Worm (Caenorhabditis elegans): ENCODE data around the gene C02B4.3.
A peak's percentile ranks its signal among the peaks of the same experiment; 100 is the strongest.

Gene C02B4.3

DNA sequence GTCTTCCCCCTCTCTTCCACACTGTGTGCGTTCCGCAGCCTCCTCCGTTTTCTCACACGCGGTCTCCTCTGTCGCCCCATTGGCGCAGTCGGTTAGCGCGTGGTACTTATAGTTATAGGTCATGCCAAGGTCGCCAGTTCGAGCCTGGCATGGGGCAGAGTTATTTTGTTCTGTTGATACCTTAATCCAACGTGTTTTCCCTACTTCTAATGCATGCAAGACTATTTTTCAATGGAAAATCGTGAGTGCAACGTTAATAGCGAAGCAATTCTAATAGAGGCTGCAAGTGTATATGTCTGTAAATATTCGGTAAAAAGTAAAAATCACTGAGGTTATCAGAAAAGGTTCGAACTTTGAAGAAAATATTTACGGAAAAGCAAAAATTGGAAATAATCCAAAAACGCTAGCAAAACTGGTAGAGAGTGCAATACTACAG, 1.5 kb upstream of the C02B4.3 start (continued):
- TF ChIP-seq efl-1 (optimal IDR thresholded peaks at IDR 0.05): peak in 1 of 2 experiments; percentile 16
- peak in 1 of 2 experiments; percentile 80 for TF ChIP-seq efl-1 (GFP tag; optimal IDR thresholded peaks at IDR 0.05 in 1 of 2)
- TF ChIP-seq ztf-11 (tag; optimal IDR thresholded peaks at IDR 0.05): peak in 1 of 2 experiments; percentile 21
- no peak for TF ChIP-seq irx-1 (tag; optimal IDR thresholded peaks at IDR 0.05)
- TF ChIP-seq lin-14 (GFP tag; optimal IDR thresholded peaks at IDR 0.05): peak; percentile 52
- peak; percentile 26 for TF ChIP-seq xbp-1 (tag; optimal IDR thresholded peaks at IDR 0.05)
- peak; percentile 56 for TF ChIP-seq swsn-7 (tag; optimal IDR thresholded peaks at IDR 0.05)
- peak; percentile 26 for TF ChIP-seq tbx-2 (tag; optimal IDR thresholded peaks at IDR 0.05)
- TF ChIP-seq mdl-1 (tag; optimal IDR thresholded peaks at IDR 0.05): peak in 1 of 2 experiments; percentile 80
- peak; percentile 48 for TF ChIP-seq mep-1 (tag; optimal IDR thresholded peaks at IDR 0.05)
- TF ChIP-seq C16A3.4 (tag; optimal IDR thresholded peaks at IDR 0.05): peak; percentile 69
- peak; percentile 67 for TF ChIP-seq nhr-47 (tag; optimal IDR thresholded peaks at IDR 0.05)
- no peak for TF ChIP-seq nhr-237 (tag; optimal IDR thresholded peaks at IDR 0.05)

- TF ChIP-seq fkh-4 (tag; optimal IDR thresholded peaks at IDR 0.05; ENCODE audit: borderline replicate concordance) (no peak), blmp-1 (tag; optimal IDR thresholded peaks at IDR 0.05) (peak; percentile 41)
These were observed 3.1 kb downstream of the C02B4.3 start for ce11 chrX:12656420-12657033.

ce11 chrX:12655339-12655875, 4.2 kb downstream of the C02B4.3 start:
- TF ChIP-seq alr-1 (tag; optimal IDR thresholded peaks at IDR 0.05; ENCODE audit: borderline replicate concordance): no peak
- TF ChIP-seq pax-3 (tag; optimal IDR thresholded peaks at IDR 0.05): no peak
- no peak for TF ChIP-seq fkh-4 (tag; optimal IDR thresholded peaks at IDR 0.05; ENCODE audit: borderline replicate concordance)
- TF ChIP-seq isw-1 (GFP tag; IDR thresholded peaks at IDR 0.05): no peak
- no peak for TF ChIP-seq elt-2 (tag; optimal IDR thresholded peaks at IDR 0.05)
- TF ChIP-seq irx-1 (tag; optimal IDR thresholded peaks at IDR 0.05): no peak
- no peak for TF ChIP-seq F16B12.6 (tag; optimal IDR thresholded peaks at IDR 0.05)
- no peak for TF ChIP-seq vab-15 (tag; optimal IDR thresholded peaks at IDR 0.05)
- no peak for TF ChIP-seq ces-1 (GFP tag; optimal IDR thresholded peaks at IDR 0.05)
- TF ChIP-seq snu-23 (GFP tag; optimal IDR thresholded peaks at IDR 0.05): no peak
- no peak for TF ChIP-seq lin-39 (tag; optimal IDR thresholded peaks at IDR 0.05)
- TF ChIP-seq ceh-90 (tag; optimal IDR thresholded peaks at IDR 0.05): no peak
- TF ChIP-seq grh-1 (GFP tag; IDR thresholded peaks at IDR 0.05): no peak
- no peak for TF ChIP-seq tlp-1 (tag; optimal IDR thresholded peaks at IDR 0.05)
- TF ChIP-seq pag-3 (tag; optimal IDR thresholded peaks at IDR 0.05; ENCODE audit: borderline replicate concordance, insufficient read depth): no peak
- TF ChIP-seq unc-98 (GFP tag; IDR thresholded peaks at IDR 0.05): no peak
- no peak for TF ChIP-seq nhr-84 (tag; optimal IDR thresholded peaks at IDR 0.05)
- TF ChIP-seq nhr-28 (tag; optimal IDR thresholded peaks at IDR 0.05): no peak
- no peak for TF ChIP-seq egl-13 (tag; optimal IDR thresholded peaks at IDR 0.05)

- peak; percentile 44 for TF ChIP-seq dsc-1 (tag; optimal IDR thresholded peaks at IDR 0.05)
- no peak for TF ChIP-seq efl-1 (optimal IDR thresholded peaks at IDR 0.05)
- TF ChIP-seq efl-1 (GFP tag; optimal IDR thresholded peaks at IDR 0.05 in 1 of 2): peak in 1 of 2 experiments; percentile 65
- TF ChIP-seq swsn-7 (tag; optimal IDR thresholded peaks at IDR 0.05): no peak
These were observed 13.0 kb downstream of the C02B4.3 start, which contains the start of gene zmp-5 for ce11 chrX:12646546-12647167. TSS of gene zmp-5 (plus strand) at chrX:12647117.

ce11 chrX:12645846-12646245, 13.8 kb downstream of the C02B4.3 start:
- TF ChIP-seq blmp-1 (tag; optimal IDR thresholded peaks at IDR 0.05) (peak; percentile 42), rnt-1 (tag; optimal IDR thresholded peaks at IDR 0.05) (no peak)
